Fruit fly (Drosophila melanogaster) whole organism, embryonic: Measurements from ENCODE around the gene CG4230.

ENCODE experiments used
- Asciz ChIP-seq: fragments of 200-800 bp; sonication (Bioruptor generic); optimal IDR thresholded peaks from 2 replicates; lab custom pipeline; 2017; ENCODE audit warnings: missing biosample characterization, mild to moderate bottlenecking, missing genetic modification characterization, missing genetic modification reagents
- CG10147 ChIP-seq: fragments of 200-800 bp; sonication (Bioruptor generic); optimal IDR thresholded peaks from 2 replicates; lab custom pipeline; 2019; ENCODE audit warnings: missing biosample characterization, mild to moderate bottlenecking, missing genetic modification characterization, moderate library complexity
- CG10274 ChIP-seq: fragments of 200-800 bp; sonication (Bioruptor generic); optimal IDR thresholded peaks from 3 replicates; lab custom pipeline; 2017; ENCODE audit warnings: missing biosample characterization, mild to moderate bottlenecking, missing genetic modification characterization
- CG10462 ChIP-seq: fragments of 200-800 bp; sonication (Bioruptor generic); optimal IDR thresholded peaks from 2 replicates; lab custom pipeline; 2016; ENCODE audit warnings: missing biosample characterization, missing genetic modification characterization
- CG12104 ChIP-seq: fragments of 200-800 bp; sonication (Bioruptor generic); optimal IDR thresholded peaks from 3 replicates; lab custom pipeline; 2016; ENCODE audit warnings: missing biosample characterization, missing genetic modification characterization
- CG13296 ChIP-seq: fragments of 200-800 bp; sonication (Bioruptor generic); optimal IDR thresholded peaks from 3 replicates; lab custom pipeline; 2018; ENCODE audit warnings: missing biosample characterization, mild to moderate bottlenecking, missing genetic modification characterization
- CG14667 ChIP-seq: fragments of 200-800 bp; sonication (Bioruptor generic); IDR thresholded peaks from 2 replicates; pipeline ENCODE4 v1.3.6; 2022; ENCODE audit warnings: missing biosample characterization, missing genetic modification characterization
- CG2116 ChIP-seq: fragments of 200-800 bp; sonication (Bioruptor generic); optimal IDR thresholded peaks from 3 replicates; lab custom pipeline; 2018; ENCODE audit warnings: missing biosample characterization, mild to moderate bottlenecking, missing genetic modification characterization
- CG2199 ChIP-seq: fragments of 200-800 bp; sonication (Bioruptor generic); IDR thresholded peaks from 3 replicates; pipeline ENCODE4 v1.3.6; 2022; ENCODE audit warnings: missing biosample characterization, missing genetic modification characterization
- CG2678 ChIP-seq: fragments of 200-800 bp; sonication (Bioruptor generic); optimal IDR thresholded peaks from 3 replicates; lab custom pipeline; 2019; ENCODE audit warnings: missing biosample characterization, mild to moderate bottlenecking, missing genetic modification characterization, moderate library complexity
- CG2889 ChIP-seq: fragments of 200-800 bp; sonication (Bioruptor generic); IDR thresholded peaks from 3 replicates; pipeline ENCODE4 v1.3.6; 2022; ENCODE audit warnings: missing biosample characterization, missing genetic modification characterization
- CG33213 ChIP-seq: fragments of 200-800 bp; sonication (Bioruptor generic); optimal IDR thresholded peaks from 3 replicates; lab custom pipeline; 2016; ENCODE audit warnings: missing biosample characterization, missing genetic modification characterization
- CG4282 ChIP-seq: fragments of 200-800 bp; sonication (Bioruptor generic); optimal IDR thresholded peaks from 2 replicates; lab custom pipeline; 2016; ENCODE audit warnings: missing biosample characterization, missing genetic modification characterization
- CG4360 ChIP-seq: fragments of 200-800 bp; sonication (Bioruptor generic); IDR thresholded peaks from 2 replicates; pipeline ENCODE4 v1.3.6; 2022; ENCODE audit warnings: missing biosample characterization, missing genetic modification characterization
- CG5180 ChIP-seq: fragments of 200-800 bp; sonication (Bioruptor generic); optimal IDR thresholded peaks from 3 replicates; lab custom pipeline; 2017; ENCODE audit warnings: missing biosample characterization, missing genetic modification characterization, mild to moderate bottlenecking, moderate library complexity, missing genetic modification reagents
- CG6254 ChIP-seq: fragments of 200-800 bp; sonication (Bioruptor generic); optimal IDR thresholded peaks from 3 replicates; lab custom pipeline; 2017; ENCODE audit warnings: mild to moderate bottlenecking, missing biosample characterization, missing genetic modification reagents, missing genetic modification characterization
- CG9609 ChIP-seq: fragments of 200-800 bp; sonication (Bioruptor generic); optimal IDR thresholded peaks from 3 replicates; lab custom pipeline; 2016; ENCODE audit warnings: missing biosample characterization, missing genetic modification characterization
- D19B ChIP-seq: fragments of 200-800 bp; sonication (Bioruptor generic); optimal IDR thresholded peaks from 2 replicates; lab custom pipeline; 2017; ENCODE audit warnings: missing biosample characterization, mild to moderate bottlenecking, missing genetic modification characterization
- Dp ChIP-seq: fragments of 200-800 bp; sonication (Bioruptor generic); optimal IDR thresholded peaks from 2 replicates; lab custom pipeline; 2018; ENCODE audit warnings: missing biosample characterization, mild to moderate bottlenecking, missing genetic modification characterization, moderate library complexity
- Ets65A ChIP-seq: fragments of 200-800 bp; sonication (Bioruptor generic); peaks from one replicate; lab custom pipeline; 2016; ENCODE audit warnings: missing biosample characterization, missing genetic modification characterization
- GATAe ChIP-seq: fragments of 200-800 bp; sonication (Bioruptor generic); conservative IDR thresholded peaks from 2 replicates; pipeline ENCODE4 v1.3.6; 2022; ENCODE audit warnings: missing biosample characterization, missing genetic modification characterization
- HLH3B ChIP-seq: fragments of 200-800 bp; sonication (Bioruptor generic); IDR thresholded peaks from 2 replicates; pipeline ENCODE4 v1.3.6; 2022; ENCODE audit warnings: missing biosample characterization, missing genetic modification characterization
- Hey ChIP-seq: fragments of 200-800 bp; sonication (Bioruptor generic); optimal IDR thresholded peaks from 3 replicates; lab custom pipeline; 2018; ENCODE audit warnings: missing biosample characterization, mild to moderate bottlenecking, missing genetic modification characterization
- Hr39 ChIP-seq: fragments of >200 bp; optimal IDR thresholded peaks from 2 replicates; lab custom pipeline; 2017
- Lhr ChIP-seq: fragments of 200-800 bp; sonication (Bioruptor generic); optimal IDR thresholded peaks from 3 replicates; lab custom pipeline; 2017; ENCODE audit warnings: mild to moderate bottlenecking, missing biosample characterization, missing genetic modification reagents, missing genetic modification characterization
- Lpt ChIP-seq: fragments of >200 bp; optimal IDR thresholded peaks from 2 replicates; lab custom pipeline; 2018; ENCODE audit warnings: missing biosample characterization, missing genetic modification characterization
- Max ChIP-seq: fragments of 200-800 bp; sonication (Bioruptor generic); optimal IDR thresholded peaks from 2 replicates; lab custom pipeline; 2016; ENCODE audit warnings: missing biosample characterization, mild to moderate bottlenecking, missing genetic modification characterization
- Oaz ChIP-seq: fragments of 200-800 bp; sonication (Bioruptor generic); IDR thresholded peaks from 2 replicates; pipeline ENCODE4 v1.3.6; 2022; ENCODE audit warnings: missing biosample characterization, missing genetic modification characterization
- Poxn ChIP-seq: fragments of 200-800 bp; sonication (Bioruptor generic); IDR thresholded peaks from 2 replicates; pipeline ENCODE4 v1.3.6; 2022; ENCODE audit warnings: missing biosample characterization, missing genetic modification characterization
- Side ChIP-seq: fragments of 200-800 bp; sonication (Bioruptor generic); optimal IDR thresholded peaks from 2 replicates; lab custom pipeline; 2016; ENCODE audit warnings: missing biosample characterization, missing genetic modification characterization
- bowl ChIP-seq: fragments of 200-800 bp; sonication (Bioruptor generic); IDR thresholded peaks from 2 replicates; pipeline ENCODE4 v1.3.6; 2022; ENCODE audit warnings: missing biosample characterization, missing genetic modification characterization
- cato ChIP-seq: fragments of 200-800 bp; sonication (Bioruptor generic); optimal IDR thresholded peaks from 2 replicates; lab custom pipeline; 2016; ENCODE audit warnings: missing biosample characterization, missing genetic modification characterization, borderline replicate concordance
- caup ChIP-seq: fragments of 200-800 bp; sonication (Bioruptor generic); optimal IDR thresholded peaks from 3 replicates; lab custom pipeline; 2017; ENCODE audit warnings: missing biosample characterization, mild to moderate bottlenecking, missing genetic modification characterization, moderate library complexity; ENCODE audit not compliant: severe bottlenecking
- chif ChIP-seq, 2 experiments: fragments of 200-800 bp; sonication (Bioruptor generic); optimal IDR thresholded peaks; 3 replicates each; lab custom pipeline; 2016; ENCODE audit warnings: missing biosample characterization in 2 of 2, missing genetic modification characterization in 2 of 2
- chinmo ChIP-seq: fragments of 200-800 bp; sonication (Bioruptor generic); IDR thresholded peaks from 4 replicates; pipeline ENCODE4 v1.3.6; 2022; ENCODE audit warnings: missing biosample characterization, missing genetic modification characterization; ENCODE audit not compliant: partially characterized antibody
- dimm ChIP-seq: fragments of 200-800 bp; sonication (Bioruptor generic); IDR thresholded peaks from 2 replicates; pipeline ENCODE4 v1.3.6; 2022; ENCODE audit warnings: missing biosample characterization, missing genetic modification characterization
- ems ChIP-seq: fragments of 200-800 bp; sonication (Bioruptor generic); optimal IDR thresholded peaks from 3 replicates; lab custom pipeline; 2016; ENCODE audit warnings: missing biosample characterization, missing genetic modification characterization
- gce ChIP-seq: fragments of 200-800 bp; sonication (Bioruptor generic); IDR thresholded peaks from 3 replicates; pipeline ENCODE4 v1.3.6; 2022; ENCODE audit warnings: missing biosample characterization, missing genetic modification characterization
- gro ChIP-seq: fragments of 200-800 bp; sonication (Bioruptor generic); optimal IDR thresholded peaks from 2 replicates; lab custom pipeline; 2016; ENCODE audit warnings: missing biosample characterization, missing genetic modification characterization
- her ChIP-seq: fragments of 200-800 bp; sonication (Bioruptor generic); optimal IDR thresholded peaks from 2 replicates; lab custom pipeline; 2016; ENCODE audit warnings: missing biosample characterization, missing genetic modification characterization
- mld ChIP-seq: fragments of 200-800 bp; sonication (Bioruptor generic); IDR thresholded peaks from 3 replicates; pipeline ENCODE4 v1.3.6; 2022; ENCODE audit warnings: missing biosample characterization, missing genetic modification characterization; ENCODE audit not compliant: partially characterized antibody
- nau ChIP-seq: fragments of 200-800 bp; sonication (Bioruptor generic); optimal IDR thresholded peaks from 3 replicates; lab custom pipeline; 2017; ENCODE audit warnings: missing biosample characterization, mild to moderate bottlenecking, missing genetic modification characterization, missing genetic modification reagents
- pb ChIP-seq: fragments of 200-800 bp; sonication (Bioruptor generic); optimal IDR thresholded peaks from 3 replicates; lab custom pipeline; 2016; ENCODE audit warnings: missing biosample characterization, missing genetic modification characterization
- pho ChIP-seq: fragments of 200-800 bp; sonication (Bioruptor generic); optimal IDR thresholded peaks from 2 replicates; lab custom pipeline; 2016; ENCODE audit warnings: missing biosample characterization, missing genetic modification characterization
- pnt ChIP-seq: fragments of 200-800 bp; sonication (Bioruptor generic); optimal IDR thresholded peaks from 3 replicates; lab custom pipeline; 2016; ENCODE audit warnings: missing biosample characterization, missing genetic modification characterization
- sna ChIP-seq: fragments of 200-800 bp; sonication (Bioruptor generic); IDR thresholded peaks from 2 replicates; pipeline ENCODE4 v1.3.6; 2022; ENCODE audit warnings: missing biosample characterization, missing genetic modification characterization; ENCODE audit not compliant: partially characterized antibody
- toy ChIP-seq: fragments of 200-800 bp; sonication (Bioruptor generic); IDR thresholded peaks from 2 replicates; pipeline ENCODE4 v1.3.6; 2022; ENCODE audit warnings: missing biosample characterization, missing genetic modification characterization
- twi ChIP-seq: fragments of 200-800 bp; optimal IDR thresholded peaks from 2 replicates; lab custom pipeline; 2019; ENCODE audit warnings: missing biosample characterization, mild to moderate bottlenecking, missing genetic modification characterization, moderate library complexity
- unc-4 ChIP-seq: fragments of 200-800 bp; sonication (Bioruptor generic); IDR thresholded peaks from 2 replicates; pipeline ENCODE4 v1.3.6; 2022; ENCODE audit warnings: missing biosample characterization, missing genetic modification characterization; ENCODE audit not compliant: partially characterized antibody
- wek ChIP-seq: fragments of 200-800 bp; sonication (Bioruptor generic); optimal IDR thresholded peaks from 3 replicates; lab custom pipeline; 2018; ENCODE audit warnings: missing biosample characterization, mild to moderate bottlenecking, missing genetic modification characterization, moderate library complexity

The CG4230 gene

dm6 chr2L:5060952-5061478, 35.0 kb upstream of the CG4230 start (continued):
- TF ChIP-seq nau (GFP tag; lab: Kevin White, UChicago) = peak; percentile 81
- no peak; the same call in 1 of the 2 replicates for TF ChIP-seq GATAe (GFP tag; lab: Robert Waterston, UW)
- peak; percentile 88 for TF ChIP-seq Ets65A (GFP tag; lab: Kevin White, UChicago)
- TF ChIP-seq CG12104 (GFP tag; lab: Kevin White, UChicago) = peak; percentile 51
- TF ChIP-seq CG2678 = peak; percentile 80
- TF ChIP-seq Side = peak; percentile 84
- TF ChIP-seq D19B (GFP tag; lab: Kevin White, UChicago) = peak; percentile 22
- TF ChIP-seq gro = peak; percentile 27
- TF ChIP-seq caup = peak; percentile 88
- TF ChIP-seq Oaz (GFP tag; lab: Robert Waterston, UW) = peak; percentile 51; the same call in 1 of the 2 replicates
- no peak for TF ChIP-seq sna (GFP tag; lab: Robert Waterston, UW)
- peak; percentile 15 for TF ChIP-seq CG10274 (GFP tag; lab: Kevin White, UChicago)
- peak; percentile 6 for TF ChIP-seq Hey (tag; lab: Kevin White, UChicago)
- TF ChIP-seq pnt = peak; percentile 60
- peak; percentile 71 for TF ChIP-seq CG13296 (GFP tag; lab: Kevin White, UChicago)
- no peak for TF ChIP-seq CG10462 (GFP tag; lab: Kevin White, UChicago)
- TF ChIP-seq HLH3B (GFP tag; lab: Robert Waterston, UW) = peak; percentile 82
- peak; percentile 55 for TF ChIP-seq dimm (GFP tag; lab: Robert Waterston, UW)
- no peak for TF ChIP-seq CG4282 (GFP tag; lab: Kevin White, UChicago)
- TF ChIP-seq CG14667 (GFP tag; lab: Robert Waterston, UW) = no peak
- TF ChIP-seq Lpt (GFP tag; lab: Kevin White, UChicago) = no peak
- no peak for TF ChIP-seq Lhr
- peak; percentile 33; the same call in 1 of the 2 replicates for TF ChIP-seq CG4360 (GFP tag; lab: Robert Waterston, UW)
- TF ChIP-seq CG5180 (GFP tag; lab: Kevin White, UChicago) = peak; percentile 10
- peak; percentile 25 for TF ChIP-seq Max (GFP tag; lab: Kevin White, UChicago)
- no peak for TF ChIP-seq unc-4
- TF ChIP-seq Poxn (GFP tag; lab: Robert Waterston, UW) = no peak
- peak; percentile 28 for TF ChIP-seq CG33213 (GFP tag; lab: Kevin White, UChicago)
- TF ChIP-seq Hr39 (lab: Kevin White, UChicago) = no peak
- TF ChIP-seq bowl (GFP tag; lab: Robert Waterston, UW) = peak; percentile 56; the same call in 1 of the 2 replicates
- TF ChIP-seq gce (GFP tag; lab: Robert Waterston, UW) = 0 out of 3 replicates have a peak, but pooled peaks have one; percentile 29
- peak; percentile 37 for TF ChIP-seq wek
- TF ChIP-seq chinmo (GFP tag; lab: Robert Waterston, UW) = no peak
- TF ChIP-seq her = peak; percentile 50
- no peak for TF ChIP-seq mld (GFP tag; lab: Robert Waterston, UW)
- no peak for TF ChIP-seq CG2116 (GFP tag; lab: Kevin White, UChicago)
- no peak for TF ChIP-seq cato
- peak; percentile 59 for TF ChIP-seq CG6254 (GFP tag; lab: Kevin White, UChicago)
- peak; percentile 26 for TF ChIP-seq CG9609
- TF ChIP-seq toy (GFP tag; lab: Robert Waterston, UW) = no peak
- TF ChIP-seq CG2889 (GFP tag; lab: Robert Waterston, UW) = peak; percentile 45; the same call in 1 of the 3 replicates
- TF ChIP-seq Dp (GFP tag; lab: Kevin White, UChicago) = no peak
- TF ChIP-seq pho = peak; percentile 20
- TF ChIP-seq Asciz (GFP tag; lab: Kevin White, UChicago) = peak; percentile 72
- TF ChIP-seq ems (GFP tag; lab: Kevin White, UChicago) = peak; percentile 62
- peak; percentile 22 to 71 for TF ChIP-seq chif (GFP tag; optimal IDR thresholded peaks at IDR 0.05; lab: Kevin White, UChicago)
- no peak for TF ChIP-seq CG2199 (GFP tag; lab: Robert Waterston, UW)
- TF ChIP-seq pb (GFP tag; lab: Kevin White, UChicago) = peak; percentile 22
- no peak for TF ChIP-seq twi
- peak; percentile 15 for TF ChIP-seq CG10147 (GFP tag; lab: Kevin White, UChicago)
